Worm (Caenorhabditis elegans) whole organism, L3 larva: Measurements from ENCODE around the gene phat-4.

ENCODE experiments used
- R02D3.7 ChIP-seq: fragments of 150-350 bp; optimal IDR thresholded peaks from 2 replicates; lab custom pipeline; 2014; ENCODE audit warnings: missing biosample characterization, missing genetic modification characterization
- daf-12 ChIP-seq: fragments of 150-350 bp; optimal IDR thresholded peaks from 2 replicates; lab custom pipeline; 2014; ENCODE audit warnings: missing biosample characterization, missing genetic modification reagents, missing genetic modification characterization
- elt-1 ChIP-seq: fragments of 150-350 bp; optimal IDR thresholded peaks from 2 replicates; lab custom pipeline; 2014; ENCODE audit warnings: missing biosample characterization, missing genetic modification characterization
- fos-1 ChIP-seq: fragments of 150-350 bp; optimal IDR thresholded peaks from 2 replicates; lab custom pipeline; 2014; ENCODE audit warnings: missing biosample characterization, missing genetic modification characterization
- hmg-11 ChIP-seq: sonication (generic microtip); optimal IDR thresholded peaks from 2 replicates; lab custom pipeline; 2016; ENCODE audit warnings: missing genetic modification characterization, missing compliant biosample characterization
- lin-15B ChIP-seq: fragments of 150-350 bp; optimal IDR thresholded peaks from 2 replicates; lab custom pipeline; 2014; ENCODE audit warnings: missing biosample characterization, missing genetic modification characterization
- lin-39 ChIP-seq: fragments of 150-350 bp; optimal IDR thresholded peaks from 2 replicates; lab custom pipeline; 2018; ENCODE audit warnings: missing biosample characterization, missing genetic modification reagents, missing genetic modification characterization
- lsy-12 ChIP-seq: sonication (generic microtip); optimal IDR thresholded peaks from 2 replicates; lab custom pipeline; 2016; ENCODE audit warnings: mild to moderate bottlenecking, missing genetic modification characterization, missing compliant biosample characterization
- mdl-1 ChIP-seq: fragments of 150-350 bp; optimal IDR thresholded peaks from 2 replicates; lab custom pipeline; 2014; ENCODE audit warnings: missing biosample characterization, missing genetic modification characterization
- mml-1 ChIP-seq: fragments of 150-350 bp; sonication (generic microtip); optimal IDR thresholded peaks from 3 replicates; lab custom pipeline; 2014; ENCODE audit warnings: missing biosample characterization, missing genetic modification characterization
- nfya-1 ChIP-seq: sonication (generic microtip); optimal IDR thresholded peaks from 2 replicates; lab custom pipeline; 2017; ENCODE audit warnings: missing genetic modification characterization, mild to moderate bottlenecking, missing compliant biosample characterization, antibody characterized with exemption, moderate library complexity; ENCODE audit not compliant: insufficient read depth
- nhr-25 ChIP-seq: sonication (generic microtip); optimal IDR thresholded peaks from 2 replicates; lab custom pipeline; 2017; ENCODE audit warnings: missing biosample characterization, missing genetic modification characterization
- nhr-28 ChIP-seq: fragments of 150-350 bp; optimal IDR thresholded peaks from 2 replicates; lab custom pipeline; 2014; ENCODE audit warnings: missing biosample characterization, missing genetic modification characterization
- pha-4 ChIP-seq: fragments of 150-350 bp; optimal IDR thresholded peaks from 2 replicates; lab custom pipeline; 2014; ENCODE audit warnings: missing biosample characterization, missing genetic modification reagents, missing genetic modification characterization
- pqm-1 ChIP-seq: fragments of 150-350 bp; optimal IDR thresholded peaks from 2 replicates; lab custom pipeline; 2017; ENCODE audit warnings: missing biosample characterization, missing genetic modification characterization, inconsistent platforms
- snpc-4 ChIP-seq: fragments of 150-350 bp; optimal IDR thresholded peaks from 2 replicates; lab custom pipeline; 2014; ENCODE audit warnings: missing biosample characterization, missing genetic modification characterization
- ztf-11 ChIP-seq: fragments of 150-350 bp; optimal IDR thresholded peaks from 2 replicates; lab custom pipeline; 2014; ENCODE audit warnings: missing biosample characterization, missing genetic modification characterization

phat-4 gene

DNA sequence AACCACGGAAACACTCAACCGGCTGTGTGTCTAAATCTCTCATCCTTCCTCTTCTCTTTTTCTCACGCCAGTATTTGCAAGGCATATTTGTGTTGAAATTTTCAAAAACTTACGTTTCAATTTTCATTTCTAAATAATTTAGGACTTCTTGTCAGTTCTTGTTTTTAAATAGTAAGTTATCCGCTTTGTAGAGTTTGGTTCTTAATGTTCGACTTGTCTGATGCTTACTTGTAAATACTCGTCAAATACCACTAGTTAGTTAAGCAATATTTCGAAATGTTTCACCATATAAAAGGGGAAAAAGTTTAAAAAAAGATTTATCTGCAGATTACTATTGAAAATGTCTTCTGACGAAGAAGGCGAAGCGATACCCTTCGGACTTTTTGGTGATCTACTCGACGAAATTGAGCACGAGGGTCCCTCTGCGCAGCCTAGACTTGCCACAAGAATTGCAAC, 34.8 kb downstream of the phat-4 start, which contains the start of gene Y45G5AM.3:
Gene Y45G5AM.3, plus strand, starts transcription at position 51 of the 456 bp plus-strand sequence.
- TF ChIP-seq hmg-11 (tag; lab: Kevin White, UChicago), result peak; percentile 13
- peak; percentile 32 for TF ChIP-seq pqm-1
- no peak for TF ChIP-seq nhr-28
- peak; percentile 4 for TF ChIP-seq nfya-1 (tag; lab: Kevin White, UChicago)

DNA sequence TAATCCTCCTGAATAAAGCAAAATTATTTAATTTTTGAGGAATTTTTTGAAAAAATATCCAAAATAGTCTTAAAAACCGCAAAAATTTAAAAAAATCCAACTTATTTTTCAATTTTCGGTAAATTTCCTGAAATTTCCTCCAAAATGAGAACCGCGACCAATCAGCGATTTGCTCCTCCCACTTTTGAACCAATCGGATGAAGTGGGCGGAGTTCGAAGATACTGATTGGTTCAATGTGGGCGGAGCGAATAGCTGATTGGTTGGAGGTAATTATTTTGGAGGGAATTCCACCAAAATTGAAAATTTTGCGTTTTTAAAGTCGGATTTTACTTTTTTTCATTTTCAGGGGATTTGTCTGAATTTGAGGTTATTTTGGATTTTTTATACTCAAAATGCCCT, 38.3 kb downstream of the phat-4 start:
- TF ChIP-seq nfya-1 (tag; lab: Kevin White, UChicago), result peak; percentile 95
- no peak for TF ChIP-seq nhr-25 (tag; lab: Kevin White, UChicago)
- TF ChIP-seq mml-1 (tag; lab: Kevin White, UChicago), result no peak
- TF ChIP-seq, all 47 proteins: peak for 1

DNA sequence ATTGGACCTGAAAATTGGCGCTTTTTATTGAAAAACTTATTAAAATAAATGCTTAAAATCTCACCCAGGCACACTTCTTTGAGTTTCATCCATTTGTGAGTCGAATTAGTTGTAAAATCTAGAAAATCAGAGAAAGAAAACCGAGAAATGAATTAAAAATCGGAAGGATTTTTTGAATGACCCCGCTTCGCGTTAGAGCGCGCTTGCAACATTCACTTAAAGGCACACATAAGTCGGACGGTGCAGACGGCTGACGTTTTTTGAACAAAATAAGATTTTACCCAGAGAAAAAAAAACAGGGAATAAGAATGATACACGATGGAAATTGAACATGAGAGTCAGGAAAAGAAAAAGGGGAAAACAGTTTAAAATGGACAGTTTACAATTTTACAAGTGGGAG, 40.0 kb downstream of the phat-4 start:
- TF ChIP-seq fos-1 (tag; lab: Kevin White, UChicago) (no peak), mdl-1 (tag; lab: Kevin White, UChicago) (no peak), lin-15B (tag; lab: Kevin White, UChicago) (peak; percentile 50)

DNA sequence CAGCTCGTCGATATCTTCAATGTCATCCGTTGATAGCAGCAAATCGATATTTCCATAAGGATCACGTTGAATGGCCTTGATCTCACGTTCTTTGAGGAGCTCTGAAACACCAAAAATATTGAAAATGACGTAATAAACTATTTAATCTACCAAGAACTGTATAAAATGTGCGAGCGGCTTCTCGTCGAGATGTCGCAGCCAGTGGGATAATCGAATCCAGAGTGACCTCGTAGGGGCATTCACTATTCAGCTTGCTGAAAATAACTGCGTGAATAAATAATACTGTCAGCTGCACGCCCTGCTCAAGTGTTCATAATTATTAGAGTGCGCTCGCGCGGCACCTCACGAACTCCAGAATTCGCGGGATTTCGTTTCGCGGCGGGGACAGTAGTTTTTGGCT, 40.4 kb downstream of the phat-4 start, which contains the start of gene Y45G5AM.7:
Gene Y45G5AM.7, minus strand, starts transcription at position 101 of the 400 bp plus-strand sequence.
- TF ChIP-seq ztf-11 (tag; lab: Kevin White, UChicago), result no peak
- TF ChIP-seq elt-1 (tag; lab: Kevin White, UChicago), result no peak
- TF ChIP-seq R02D3.7, result no peak
- TF ChIP-seq lin-39 (tag; lab: Kevin White, UChicago), result no peak
- TF ChIP-seq lsy-12 (tag; lab: Kevin White, UChicago), result no peak
- TF ChIP-seq fos-1 (tag; lab: Kevin White, UChicago), result no peak
- no peak for TF ChIP-seq daf-12 (tag; lab: Kevin White, UChicago)
- no peak for TF ChIP-seq snpc-4 (tag; lab: Kevin White, UChicago)
- TF ChIP-seq, all 47 proteins: peak for 0

DNA sequence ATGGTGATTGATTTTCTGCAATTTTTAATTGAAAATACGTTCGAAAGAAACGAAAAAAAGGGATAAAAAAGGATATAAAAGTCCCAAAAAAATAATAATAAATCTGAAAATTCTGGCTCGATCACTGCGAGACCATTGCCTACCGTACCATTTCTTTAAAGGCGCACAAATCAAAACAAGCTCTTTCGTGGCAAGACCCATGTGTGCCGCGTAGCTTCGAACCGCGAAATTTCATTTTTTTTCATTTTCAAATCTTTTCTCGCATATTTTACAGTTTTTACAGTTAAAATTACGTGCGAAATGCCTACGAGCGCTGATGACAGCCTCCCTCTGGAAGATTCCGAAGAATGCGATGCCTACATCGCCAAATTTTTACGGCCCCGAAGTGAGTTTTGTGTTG, 45.9 kb downstream of the phat-4 start, which contains the start of the genes coh-4 and pid-5:
Gene coh-4, minus strand, starts transcription at position 17 of the 400 bp plus-strand sequence.
Gene pid-5, plus strand, starts transcription at position 259 of the 400 bp plus-strand sequence.
- TF ChIP-seq pha-4 (tag; lab: Kevin White, UChicago), result no peak
